Fruit fly (Drosophila melanogaster) whole organism, embryonic: Measurements from ENCODE around the gene Adgf-D.

Experiments
- ATbp ChIP-seq: fragments of 200-800 bp; sonication (Bioruptor generic); optimal IDR thresholded peaks from 2 replicates; lab custom pipeline; 2017; ENCODE audit warnings: missing biosample characterization, mild to moderate bottlenecking, missing genetic modification characterization, missing genetic modification reagents
- Awh ChIP-seq: fragments of 200-800 bp; sonication (Bioruptor generic); IDR thresholded peaks from 2 replicates; pipeline ENCODE4, ENCODE4 v1.3.6; 2022; ENCODE audit warnings: missing biosample characterization, missing genetic modification characterization
- CG10366 ChIP-seq: fragments of 200-800 bp; sonication (Bioruptor generic); IDR thresholded peaks from 2 replicates; pipeline ENCODE4 v1.3.6; 2022; ENCODE audit warnings: missing biosample characterization, missing genetic modification characterization
- CG10959 ChIP-seq: fragments of 200-800 bp; sonication (Bioruptor generic); IDR thresholded peaks from 2 replicates; pipeline ENCODE4 v1.3.6; 2022; ENCODE audit warnings: missing biosample characterization, missing genetic modification characterization
- CG11560 ChIP-seq: fragments of 200-800 bp; sonication (Bioruptor generic); IDR thresholded peaks from 3 replicates; pipeline ENCODE4 v1.3.6; 2022; ENCODE audit warnings: missing biosample characterization, missing genetic modification characterization
- CG12071 ChIP-seq: fragments of 200-800 bp; sonication (Bioruptor generic); optimal IDR thresholded peaks from 3 replicates; lab custom pipeline; 2018; ENCODE audit warnings: missing biosample characterization, mild to moderate bottlenecking, missing genetic modification characterization
- CG1602 ChIP-seq: fragments of 200-800 bp; sonication (Bioruptor generic); optimal IDR thresholded peaks from 3 replicates; lab custom pipeline; 2016; ENCODE audit warnings: missing biosample characterization, missing genetic modification characterization
- CG16863 ChIP-seq: fragments of 200-800 bp; sonication (Bioruptor generic); optimal IDR thresholded peaks from 3 replicates; lab custom pipeline; 2016; ENCODE audit warnings: missing biosample characterization, missing genetic modification characterization
- CG17568 ChIP-seq: fragments of 200-800 bp; sonication (Bioruptor generic); optimal IDR thresholded peaks from 2 replicates; lab custom pipeline; 2018; ENCODE audit warnings: missing biosample characterization, mild to moderate bottlenecking, missing genetic modification characterization, moderate library complexity
- CG17802 ChIP-seq: fragments of 200-800 bp; sonication (Bioruptor generic); optimal IDR thresholded peaks from 2 replicates; lab custom pipeline; 2018; ENCODE audit warnings: missing biosample characterization, mild to moderate bottlenecking, missing genetic modification characterization, moderate library complexity
- CG2199 ChIP-seq: fragments of 200-800 bp; sonication (Bioruptor generic); IDR thresholded peaks from 3 replicates; pipeline ENCODE4 v1.3.6; 2022; ENCODE audit warnings: missing biosample characterization, missing genetic modification characterization
- CG34224 ChIP-seq: fragments of 200-800 bp; sonication (Bioruptor generic); IDR thresholded peaks from 3 replicates; pipeline ENCODE4 v1.3.6; 2022; ENCODE audit warnings: missing biosample characterization, missing genetic modification characterization; ENCODE audit not compliant: partially characterized antibody
- CG4424 ChIP-seq: fragments of 200-800 bp; sonication (Bioruptor generic); optimal IDR thresholded peaks from 3 replicates; lab custom pipeline; 2016; ENCODE audit warnings: missing biosample characterization, missing genetic modification characterization
- CG4730 ChIP-seq: fragments of 200-800 bp; sonication (Bioruptor generic); IDR thresholded peaks from 2 replicates; pipeline ENCODE4 v1.3.6; 2022; ENCODE audit warnings: missing biosample characterization, missing genetic modification characterization
- CG5245 ChIP-seq: fragments of 200-800 bp; sonication (Bioruptor generic); optimal IDR thresholded peaks from 3 replicates; lab custom pipeline; 2016; ENCODE audit warnings: missing biosample characterization, missing genetic modification characterization
- CG7271 ChIP-seq: fragments of 200-800 bp; sonication (Bioruptor generic); optimal IDR thresholded peaks from 2 replicates; lab custom pipeline; 2018; ENCODE audit warnings: missing biosample characterization, mild to moderate bottlenecking, missing genetic modification characterization, moderate library complexity
- CG8478 ChIP-seq: fragments of >200 bp; optimal IDR thresholded peaks from 2 replicates; lab custom pipeline; 2018
- CG9817 ChIP-seq: fragments of 200-800 bp; sonication (Bioruptor generic); optimal IDR thresholded peaks from 2 replicates; lab custom pipeline; 2018; ENCODE audit warnings: missing biosample characterization, mild to moderate bottlenecking, missing genetic modification characterization, moderate library complexity
- Fer3 ChIP-seq: fragments of 200-800 bp; sonication (Bioruptor generic); optimal IDR thresholded peaks from 2 replicates; lab custom pipeline; 2018; ENCODE audit warnings: missing biosample characterization, mild to moderate bottlenecking, missing genetic modification characterization, moderate library complexity
- Kr ChIP-seq: fragments of 200-800 bp; sonication (Bioruptor generic); optimal IDR thresholded peaks from 2 replicates; lab custom pipeline; 2017; ENCODE audit warnings: missing biosample characterization, mild to moderate bottlenecking, missing genetic modification characterization
- Max ChIP-seq: fragments of 200-800 bp; sonication (Bioruptor generic); optimal IDR thresholded peaks from 2 replicates; lab custom pipeline; 2016; ENCODE audit warnings: missing biosample characterization, mild to moderate bottlenecking, missing genetic modification characterization
- Oli ChIP-seq: fragments of 200-800 bp; sonication (Bioruptor generic); optimal IDR thresholded peaks from 2 replicates; lab custom pipeline; 2018; ENCODE audit warnings: missing biosample characterization, mild to moderate bottlenecking, missing genetic modification characterization, moderate library complexity
- Rfx ChIP-seq: fragments of 200-800 bp; sonication (Bioruptor generic); IDR thresholded peaks from 2 replicates; pipeline ENCODE4 v1.3.6; 2022; ENCODE audit warnings: missing biosample characterization, missing genetic modification characterization
- Sry-δ ChIP-seq: fragments of 200-800 bp; sonication (Bioruptor generic); optimal IDR thresholded peaks from 2 replicates; lab custom pipeline; 2016; ENCODE audit warnings: missing biosample characterization, missing genetic modification characterization
- Ssrp ChIP-seq: fragments of 200-800 bp; sonication (Bioruptor generic); optimal IDR thresholded peaks from 2 replicates; lab custom pipeline; 2018; ENCODE audit warnings: missing biosample characterization, mild to moderate bottlenecking, missing genetic modification characterization, moderate library complexity
- ap ChIP-seq: fragments of 200-800 bp; sonication (Bioruptor generic); IDR thresholded peaks from 2 replicates; pipeline ENCODE4 v1.3.6; 2022; ENCODE audit warnings: missing biosample characterization, missing genetic modification characterization
- ase ChIP-seq: fragments of 200-800 bp; sonication (Bioruptor generic); IDR thresholded peaks from 3 replicates; pipeline ENCODE4 v1.3.6; 2022; ENCODE audit warnings: missing biosample characterization, missing genetic modification characterization
- bbx ChIP-seq: fragments of 200-800 bp; sonication (Bioruptor generic); IDR thresholded peaks from 2 replicates; pipeline ENCODE4 v1.3.6; 2022; ENCODE audit warnings: missing biosample characterization, missing genetic modification characterization; ENCODE audit not compliant: partially characterized antibody
- bcd ChIP-seq: fragments of 200-800 bp; sonication (Bioruptor generic); optimal IDR thresholded peaks from 2 replicates; lab custom pipeline; 2017; ENCODE audit warnings: missing biosample characterization, mild to moderate bottlenecking, missing genetic modification characterization
- dysf ChIP-seq: fragments of 200-800 bp; sonication (Bioruptor generic); IDR thresholded peaks from 3 replicates; pipeline ENCODE4 v1.3.6; 2022; ENCODE audit warnings: missing biosample characterization, missing genetic modification characterization
- fd102C ChIP-seq: fragments of 200-800 bp; sonication (Bioruptor generic); optimal IDR thresholded peaks from 2 replicates; lab custom pipeline; 2018; ENCODE audit warnings: missing biosample characterization, mild to moderate bottlenecking, missing genetic modification characterization, moderate library complexity
- ftz-f1 ChIP-seq: fragments of 200-800 bp; sonication (Bioruptor generic); optimal IDR thresholded peaks from 2 replicates; lab custom pipeline; 2016; ENCODE audit warnings: missing biosample characterization, missing genetic modification characterization
- gem ChIP-seq: fragments of 200-800 bp; sonication (Bioruptor generic); optimal IDR thresholded peaks from 2 replicates; lab custom pipeline; 2019; ENCODE audit warnings: missing biosample characterization, mild to moderate bottlenecking, missing genetic modification characterization, moderate library complexity
- gfzf ChIP-seq: fragments of 200-800 bp; sonication (Bioruptor generic); optimal IDR thresholded peaks from 2 replicates; lab custom pipeline; 2016; ENCODE audit warnings: missing biosample characterization, mild to moderate bottlenecking, missing genetic modification characterization, moderate library complexity
- ham ChIP-seq: fragments of 200-800 bp; sonication (Bioruptor generic); IDR thresholded peaks from 2 replicates; pipeline ENCODE4 v1.3.6; 2022; ENCODE audit warnings: missing biosample characterization, missing genetic modification characterization
- hb ChIP-seq: fragments of 200-800 bp; sonication (Bioruptor generic); IDR thresholded peaks from 3 replicates; pipeline ENCODE4 v1.3.6; 2022; ENCODE audit warnings: missing biosample characterization, missing genetic modification characterization; ENCODE audit not compliant: partially characterized antibody
- ind ChIP-seq: fragments of 200-800 bp; sonication (Bioruptor generic); optimal IDR thresholded peaks from 3 replicates; lab custom pipeline; 2016; ENCODE audit warnings: missing biosample characterization, missing genetic modification characterization
- jing ChIP-seq: fragments of 200-800 bp; sonication (Bioruptor generic); optimal IDR thresholded peaks from 2 replicates; lab custom pipeline; 2018; ENCODE audit warnings: missing biosample characterization, mild to moderate bottlenecking, missing genetic modification characterization
- odd ChIP-seq: fragments of 200-800 bp; sonication (Bioruptor generic); optimal IDR thresholded peaks from 2 replicates; lab custom pipeline; 2017; ENCODE audit warnings: missing biosample characterization, mild to moderate bottlenecking, missing genetic modification characterization
- pb ChIP-seq: fragments of 200-800 bp; sonication (Bioruptor generic); optimal IDR thresholded peaks from 3 replicates; lab custom pipeline; 2016; ENCODE audit warnings: missing biosample characterization, missing genetic modification characterization
- peb ChIP-seq: fragments of 200-800 bp; sonication (Bioruptor generic); IDR thresholded peaks from 2 replicates; pipeline ENCODE4 v1.3.6; 2022; ENCODE audit warnings: missing biosample characterization, missing genetic modification characterization
- ranshi ChIP-seq: fragments of 200-800 bp; sonication (Bioruptor generic); IDR thresholded peaks from 2 replicates; pipeline ENCODE4 v1.3.6; 2022; ENCODE audit warnings: missing biosample characterization, missing genetic modification characterization
- sc ChIP-seq, 3 experiments: fragments of >200 bp in 2 of 3; fragments of 200-800 bp in 1 of 3; sonication (Bioruptor generic) in 1 of 3; optimal IDR thresholded peaks; 2 replicates in 2 of 3; 3 replicates in 1 of 3; lab custom pipeline; 2017; ENCODE audit warnings: mild to moderate bottlenecking in 1 of 3, missing biosample characterization in 1 of 3, missing genetic modification characterization in 1 of 3, missing genetic modification reagents in 1 of 3
- schlank ChIP-seq: fragments of 200-800 bp; sonication (Bioruptor generic); optimal IDR thresholded peaks from 2 replicates; lab custom pipeline; 2018; ENCODE audit warnings: missing biosample characterization, mild to moderate bottlenecking, missing genetic modification characterization
- scrt ChIP-seq: fragments of 200-800 bp; sonication (Bioruptor generic); optimal IDR thresholded peaks from 2 replicates; lab custom pipeline; 2018; ENCODE audit warnings: missing biosample characterization, mild to moderate bottlenecking, missing genetic modification characterization, moderate library complexity
- sima ChIP-seq: fragments of 200-800 bp; sonication (Bioruptor generic); optimal IDR thresholded peaks from 2 replicates; lab custom pipeline; 2016; ENCODE audit warnings: missing biosample characterization, missing genetic modification characterization
- tna ChIP-seq: fragments of 200-800 bp; sonication (Bioruptor generic); IDR thresholded peaks from 2 replicates; pipeline ENCODE4 v1.3.6; 2022; ENCODE audit warnings: missing biosample characterization, missing genetic modification characterization; ENCODE audit not compliant: partially characterized antibody
- zf30C ChIP-seq: fragments of 200-800 bp; sonication (Bioruptor generic); optimal IDR thresholded peaks from 3 replicates; lab custom pipeline; 2018; ENCODE audit warnings: missing biosample characterization, mild to moderate bottlenecking, missing genetic modification characterization

Adgf-D gene

dm6 chr3R:13660924-13661659 lies 44.1 kb downstream of the Adgf-D start, which contains the start of gene B52 (continued):
- TF ChIP-seq pb (peak; percentile 85), CG1602 (GFP tag; lab: Kevin White, UChicago) (peak; percentile 25), sima (GFP tag; lab: Kevin White, UChicago) (no peak), ase (GFP tag; lab: Robert Waterston, UW) (peak; percentile 46; the same call in 1 of the 3 replicates), CG4424 (GFP tag; lab: Kevin White, UChicago) (peak; percentile 50), CG9817 (tag; lab: Kevin White, UChicago) (peak; percentile 35), ind (GFP tag; lab: Kevin White, UChicago) (peak; percentile 11), schlank (tag; lab: Kevin White, UChicago) (peak; percentile 75), CG11560 (tag; lab: Robert Waterston, UW) (no peak), ap (GFP tag; lab: Robert Waterston, UW) (no peak; the same call in 1 of the 2 replicates), CG10366 (GFP tag; lab: Robert Waterston, UW) (peak; percentile 36), ham (GFP tag; lab: Robert Waterston, UW) (peak; percentile 54; the same call in 1 of the 2 replicates), tna (GFP tag; lab: Robert Waterston, UW) (no peak), Max (GFP tag; lab: Kevin White, UChicago) (peak; percentile 40), gem (tag; lab: Kevin White, UChicago) (peak; percentile 41), Oli (peak; percentile 10), CG5245 (peak; percentile 15), ftz-f1 (GFP tag; lab: Kevin White, UChicago) (no peak), CG7271 (tag; lab: Kevin White, UChicago) (peak; percentile 78), CG12071 (GFP tag; lab: Kevin White, UChicago) (peak; percentile 83), hb (GFP tag; lab: Robert Waterston, UW) (peak; percentile 18; the same call in 1 of the 3 replicates), Ssrp (tag; lab: Kevin White, UChicago) (no peak), dysf (GFP tag; lab: Robert Waterston, UW) (no peak; the same call in 1 of the 3 replicates), Fer3 (tag; lab: Kevin White, UChicago) (peak; percentile 73), sc (optimal IDR thresholded peaks at IDR 0.05; lab: Kevin White, UChicago) (no peak), sc (GFP tag; optimal IDR thresholded peaks at IDR 0.05; lab: Kevin White, UChicago) (peak; percentile 23), Kr (GFP tag; lab: Kevin White, UChicago) (peak; percentile 45), scrt (no peak), zf30C (GFP tag; lab: Kevin White, UChicago) (peak; percentile 20), CG4730 (GFP tag; lab: Robert Waterston, UW) (0 out of 2 replicates have a peak, but pooled peaks have one; percentile 26), gfzf (GFP tag; lab: Kevin White, UChicago) (peak; percentile 42), jing (peak; percentile 17), CG17568 (GFP tag; lab: Kevin White, UChicago) (peak; percentile 77), CG2199 (0 out of 3 replicates have a peak, but pooled peaks have one; percentile 35), Awh (GFP tag; lab: Robert Waterston, UW) (peak; percentile 64), CG34224 (GFP tag; lab: Robert Waterston, UW) (no peak), peb (GFP tag; lab: Robert Waterston, UW) (no peak; the same call in 1 of the 2 replicates), ATbp (GFP tag; lab: Kevin White, UChicago) (peak; percentile 54), bcd (GFP tag; lab: Kevin White, UChicago) (peak; percentile 78), CG16863 (GFP tag; lab: Kevin White, UChicago) (peak; percentile 47), fd102C (GFP tag; lab: Kevin White, UChicago) (peak; percentile 45), CG8478 (lab: Kevin White, UChicago) (no peak), Sry-δ (GFP tag; lab: Kevin White, UChicago) (peak; percentile 60), Rfx (peak; percentile 82), bbx (GFP tag; lab: Robert Waterston, UW) (peak; percentile 63; the same call in 1 of the 2 replicates), CG10959 (peak; percentile 29; the same call in 1 of the 2 replicates), CG17802 (tag; lab: Kevin White, UChicago) (peak; percentile 93), ranshi (GFP tag; lab: Robert Waterston, UW) (peak; percentile 49; the same call in 1 of the 2 replicates), odd (GFP tag; lab: Kevin White, UChicago) (peak; percentile 67)
